Fruit fly (Drosophila melanogaster): ENCODE results near the gene PIG-P.

PIG-P gene

DNA sequence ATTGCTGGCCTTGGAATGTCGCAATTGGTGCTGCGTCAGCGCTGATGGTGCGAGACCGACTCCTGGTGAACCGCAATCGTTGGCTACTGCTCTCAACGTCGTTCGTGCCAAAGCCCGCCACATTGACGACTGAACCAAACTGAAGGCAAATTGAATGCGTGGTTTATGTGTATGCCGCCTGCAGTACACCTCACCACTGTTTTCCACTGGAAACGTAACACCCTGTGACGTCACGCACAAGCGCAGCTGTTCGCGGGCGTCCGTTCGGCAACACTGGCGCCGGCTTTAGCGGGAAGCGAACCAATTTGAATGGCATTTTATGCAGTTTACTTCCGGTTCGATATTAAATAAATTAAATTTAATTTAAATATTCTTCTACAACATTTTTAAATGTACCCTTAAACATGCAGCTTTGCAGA, 2.8 kb downstream of the PIG-P start, which contains the start of gene Cmpk (continued):
- no peak for TF ChIP-seq CG11504 (tag; optimal IDR thresholded peaks at IDR 0.05)
- TF ChIP-seq PHDP (tag; optimal IDR thresholded peaks at IDR 0.05): peak; percentile 63
- peak; percentile 80 for TF ChIP-seq nom (GFP tag; optimal IDR thresholded peaks at IDR 0.05)
- peak; percentile 19; the same call in 1 of the 2 replicates for TF ChIP-seq CG6272 (GFP tag; IDR thresholded peaks at IDR 0.05)
- peak; percentile 42 for TF ChIP-seq CG6654 (GFP tag; optimal IDR thresholded peaks at IDR 0.05)
- TF ChIP-seq CG1832 (GFP tag; optimal IDR thresholded peaks at IDR 0.05): no peak
- TF ChIP-seq CG7372 (GFP tag; IDR thresholded peaks at IDR 0.05): peak; percentile 29; the same call in 1 of the 2 replicates
- TF ChIP-seq row (GFP tag; IDR thresholded peaks at IDR 0.05): peak; percentile 51; the same call in 2 of the 3 replicates
- peak; percentile 34 for TF ChIP-seq Usf (GFP tag; optimal IDR thresholded peaks at IDR 0.05)
- TF ChIP-seq CG18262 (tag; optimal IDR thresholded peaks at IDR 0.05): peak; percentile 57
- TF ChIP-seq wor (GFP tag; IDR thresholded peaks at IDR 0.05): no peak
- TF ChIP-seq NfI (GFP tag; optimal IDR thresholded peaks at IDR 0.05): peak; percentile 88
- TF ChIP-seq CG6813 (GFP tag; optimal IDR thresholded peaks at IDR 0.05): peak; percentile 82
- no peak for TF ChIP-seq tll (GFP tag; optimal IDR thresholded peaks at IDR 0.05)
- TF ChIP-seq CG33557 (GFP tag; optimal IDR thresholded peaks at IDR 0.05): peak; percentile 60
- peak; percentile 58; the same call in 1 of the 2 replicates for TF ChIP-seq CG42726 (GFP tag; IDR thresholded peaks at IDR 0.05; ENCODE audit: partially characterized antibody)
- 0 out of 3 replicates have a peak, but pooled peaks have one; percentile 23 for TF ChIP-seq ken (GFP tag; IDR thresholded peaks at IDR 0.05)
- peak; percentile 20; the same call in 1 of the 2 replicates for TF ChIP-seq CG14667 (GFP tag; IDR thresholded peaks at IDR 0.05)
- TF ChIP-seq CG2712 (tag; optimal IDR thresholded peaks at IDR 0.05): peak; percentile 73
- TF ChIP-seq gsb-n (tag; optimal IDR thresholded peaks at IDR 0.05): no peak
- 0 out of 3 replicates have a peak, but pooled peaks have one; percentile 16 for TF ChIP-seq CG11695 (GFP tag; IDR thresholded peaks at IDR 0.05)
- TF ChIP-seq CG2199 (GFP tag; IDR thresholded peaks at IDR 0.05): no peak
- peak; percentile 35 for TF ChIP-seq fd3F (GFP tag; optimal IDR thresholded peaks at IDR 0.05)
- no peak for TF ChIP-seq Tbp (GFP tag; optimal IDR thresholded peaks at IDR 0.05)
- peak; percentile 3 for TF ChIP-seq Kr (GFP tag; optimal IDR thresholded peaks at IDR 0.05)
- peak; percentile 12; the same call in 1 of the 3 replicates for TF ChIP-seq Aef1 (GFP tag; IDR thresholded peaks at IDR 0.05)
- TF ChIP-seq CG16813 (GFP tag; IDR thresholded peaks at IDR 0.05; ENCODE audit: partially characterized antibody): no peak
- peak; percentile 73; the same call in 1 of the 2 replicates for TF ChIP-seq NFAT (GFP tag; IDR thresholded peaks at IDR 0.05)
- TF ChIP-seq ab (GFP tag; optimal IDR thresholded peaks at IDR 0.05): no peak
- peak; percentile 34 for TF ChIP-seq CG4820 (GFP tag; optimal IDR thresholded peaks at IDR 0.05)
- TF ChIP-seq sqz (GFP tag; optimal IDR thresholded peaks at IDR 0.05): no peak
- peak; percentile 61 for TF ChIP-seq CG4424 (GFP tag; optimal IDR thresholded peaks at IDR 0.05)
- TF ChIP-seq CG4404 (GFP tag; IDR thresholded peaks at IDR 0.05): no peak
- TF ChIP-seq Hr39 (optimal IDR thresholded peaks at IDR 0.05): no peak
- peak; percentile 96 for TF ChIP-seq Med (GFP tag)
- peak; percentile 56 for TF ChIP-seq Max (GFP tag; optimal IDR thresholded peaks at IDR 0.05)
- peak; percentile 54; the same call in 2 of the 4 replicates for TF ChIP-seq Dll (GFP tag; IDR thresholded peaks at IDR 0.05; ENCODE audit: partially characterized antibody)
- peak; percentile 19 for TF ChIP-seq CG4282 (GFP tag; optimal IDR thresholded peaks at IDR 0.05)
- peak; percentile 84 for TF ChIP-seq CG3281 (GFP tag; optimal IDR thresholded peaks at IDR 0.05)
- TF ChIP-seq Lpt (GFP tag; optimal IDR thresholded peaks at IDR 0.05): no peak
- peak; percentile 52 for TF ChIP-seq Adf1 (GFP tag; IDR thresholded peaks at IDR 0.05)
- peak; percentile 42; the same call in 2 of the 3 replicates for TF ChIP-seq zen2 (GFP tag; IDR thresholded peaks at IDR 0.05; ENCODE audit: partially characterized antibody)
- no peak for TF ChIP-seq cas (GFP tag; IDR thresholded peaks at IDR 0.05)
- peak; percentile 28 for TF ChIP-seq TFAM (GFP tag; optimal IDR thresholded peaks at IDR 0.05)
- TF ChIP-seq grn (GFP tag; optimal IDR thresholded peaks at IDR 0.05): no peak
- peak; percentile 77 for TF ChIP-seq Rfx (GFP tag; IDR thresholded peaks at IDR 0.05)
- no peak for TF ChIP-seq rib (GFP tag; IDR thresholded peaks at IDR 0.05)
- no peak for TF ChIP-seq Doc3 (GFP tag; IDR thresholded peaks at IDR 0.05; ENCODE audit: partially characterized antibody)
- TF ChIP-seq scrt (GFP tag; optimal IDR thresholded peaks at IDR 0.05): peak; percentile 71
- TF ChIP-seq crc (GFP tag; optimal IDR thresholded peaks at IDR 0.05): peak; percentile 24
- no peak for TF ChIP-seq yki (optimal IDR thresholded peaks at IDR 0.05)

Measured in whole organism, embryonic.